Worm (Caenorhabditis elegans) whole organism, L1 larva: ENCODE results near the gene Y51H7C.41.

Experiments used
- alr-1 ChIP-seq: fragments of 200-800 bp; sonication (Bioruptor generic); optimal IDR thresholded peaks from 2 replicates; lab custom pipeline; 2018; ENCODE audit warnings: borderline replicate concordance, mild to moderate bottlenecking, missing genetic modification characterization, missing compliant biosample characterization
- ama-1 ChIP-seq: fragments of 150-350 bp; optimal IDR thresholded peaks from 2 replicates; lab custom pipeline; 2014
- egl-13 ChIP-seq: sonication (generic microtip); optimal IDR thresholded peaks from 2 replicates; lab custom pipeline; 2016; ENCODE audit warnings: missing genotype, missing genetic modification reagents, missing genetic modification characterization, missing compliant biosample characterization
- fkh-10 ChIP-seq: sonication (generic microtip); optimal IDR thresholded peaks from 2 replicates; lab custom pipeline; 2017; ENCODE audit warnings: missing biosample characterization, missing genetic modification reagents, missing genetic modification characterization
- nhr-28 ChIP-seq: fragments of 150-350 bp; optimal IDR thresholded peaks from 2 replicates; lab custom pipeline; 2014; ENCODE audit warnings: missing biosample characterization, missing genetic modification characterization
- nhr-76 ChIP-seq: sonication (generic microtip); optimal IDR thresholded peaks from 2 replicates; lab custom pipeline; 2017; ENCODE audit warnings: missing biosample characterization, missing genetic modification characterization
- nhr-77 ChIP-seq: fragments of 150-350 bp; optimal IDR thresholded peaks from 2 replicates; lab custom pipeline; 2014; ENCODE audit warnings: missing biosample characterization, missing genetic modification characterization
- skn-1 ChIP-seq: fragments of 150-350 bp; optimal IDR thresholded peaks from 2 replicates; lab custom pipeline; 2014; ENCODE audit warnings: missing biosample characterization, missing genetic modification characterization
- snpc-4 ChIP-seq: fragments of 150-350 bp; optimal IDR thresholded peaks from 2 replicates; lab custom pipeline; 2014; ENCODE audit warnings: missing biosample characterization, missing genetic modification characterization
- sox-4 ChIP-seq: sonication (generic microtip); optimal IDR thresholded peaks from 2 replicates; lab custom pipeline; 2016; ENCODE audit warnings: missing genetic modification characterization, missing compliant biosample characterization
- tlp-1 ChIP-seq: fragments of 150-350 bp; optimal IDR thresholded peaks from 2 replicates; lab custom pipeline; 2014; ENCODE audit warnings: missing biosample characterization, missing genetic modification characterization
- unc-62 ChIP-seq: fragments of 150-350 bp; optimal IDR thresholded peaks from 2 replicates; lab custom pipeline; 2014; ENCODE audit warnings: missing biosample characterization, missing genetic modification reagents, missing genetic modification characterization
- ztf-11 ChIP-seq, 2 experiments: sonication (generic microtip); optimal IDR thresholded peaks; 2 replicates each; lab custom pipeline; 2016 to 2017; ENCODE audit warnings: missing genetic modification characterization in 2 of 2, missing biosample characterization in 1 of 2, missing compliant biosample characterization in 1 of 2
- ztf-4 ChIP-seq: fragments of 150-350 bp; optimal IDR thresholded peaks from 2 replicates; lab custom pipeline; 2014; ENCODE audit warnings: missing biosample characterization, missing genetic modification characterization

DNA sequence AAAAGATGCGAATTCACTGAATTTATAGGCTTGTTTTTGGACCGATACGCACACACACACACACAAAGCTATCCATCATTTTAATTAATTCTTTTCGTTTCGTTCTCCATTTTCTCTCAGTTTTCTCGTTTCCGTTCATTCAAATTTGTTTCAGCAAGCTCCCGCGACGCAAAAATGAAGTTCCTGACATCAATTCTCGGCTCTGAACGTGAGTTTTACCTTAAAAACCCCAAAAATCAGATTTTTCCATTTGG lies 35.1 kb downstream of the Y51H7C.41 start, which contains the start of gene Y51H7C.3:
- TF ChIP-seq sox-4 (tag; lab: Kevin White, UChicago) (no peak), ama-1 (no peak), skn-1 (tag; lab: Kevin White, UChicago) (no peak), ztf-4 (tag; lab: Kevin White, UChicago) (no peak), egl-13 (tag; lab: Kevin White, UChicago) (no peak), snpc-4 (no peak), nhr-77 (tag; lab: Kevin White, UChicago) (no peak), alr-1 (no peak), nhr-76 (tag; lab: Kevin White, UChicago) (no peak), tlp-1 (tag; lab: Kevin White, UChicago) (no peak), nhr-28 (tag; lab: Kevin White, UChicago) (no peak), unc-62 (GFP tag; lab: Kevin White, UChicago) (no peak), fkh-10 (GFP tag; lab: Kevin White, UChicago) (no peak), ztf-11 (tag; optimal IDR thresholded peaks at IDR 0.05; lab: Kevin White, UChicago) (no peak)
